Worm (Caenorhabditis elegans): ENCODE data around the gene Y53F4B.43.
A peak's percentile ranks its signal among the peaks of the same experiment; 100 is the strongest.

Y53F4B.43 gene

DNA sequence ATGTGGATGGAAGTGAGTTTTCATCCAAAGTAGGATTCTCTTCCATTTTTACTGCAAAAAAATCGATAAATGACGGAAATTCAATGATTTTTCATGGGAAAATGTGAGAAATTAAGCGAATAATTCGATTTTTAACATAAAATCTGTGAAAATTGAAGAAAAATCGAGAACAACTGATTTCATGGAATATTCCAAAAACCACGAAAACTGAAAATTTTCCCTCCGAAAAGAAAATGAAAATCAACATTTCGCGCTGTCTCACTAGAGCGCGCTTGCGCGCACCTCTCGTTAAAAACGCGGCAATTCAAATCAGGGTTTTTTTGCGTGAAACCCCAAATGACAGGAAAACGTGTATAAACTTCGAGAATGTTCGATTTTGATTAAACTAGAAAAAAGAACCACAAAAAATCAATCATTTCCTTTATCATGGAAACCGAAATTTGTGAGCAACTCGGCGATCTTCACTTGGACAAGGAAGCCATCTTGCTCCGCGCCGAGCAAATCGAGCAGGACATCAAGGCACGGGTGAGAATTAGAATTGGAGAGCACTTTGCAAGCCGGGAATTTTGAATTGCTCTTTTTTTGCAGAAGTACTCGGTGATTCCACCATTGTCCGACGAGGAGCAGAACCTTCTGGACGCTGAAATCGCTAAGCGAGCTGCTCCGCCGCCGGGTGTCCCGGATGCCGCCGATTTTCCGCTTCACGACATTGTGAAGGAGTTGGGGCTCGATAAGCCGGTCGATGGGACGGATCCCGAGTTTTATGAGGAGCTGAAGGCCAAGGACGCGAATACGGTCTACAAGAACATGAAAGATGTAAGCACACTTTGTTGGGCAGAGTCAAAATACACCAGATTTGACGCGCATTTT is 22.3 kb downstream of the Y53F4B.43 start, which contains the start of the genes Y53F4B.9 and Y53F4B.11 (continued):
- TF ChIP-seq nhr-80 (tag; optimal IDR thresholded peaks at IDR 0.05) (no peak), T07F8.4 (tag; optimal IDR thresholded peaks at IDR 0.05) (no peak), ztf-6 (GFP tag; IDR thresholded peaks at IDR 0.05) (no peak), cebp-2 (GFP tag; IDR thresholded peaks at IDR 0.05) (no peak), F39B2.1 (GFP tag; IDR thresholded peaks at IDR 0.05) (no peak), aptf-3 (GFP tag; IDR thresholded peaks at IDR 0.05) (no peak), ama-1 (optimal IDR thresholded peaks at IDR 0.05) (no peak), ama-1 (GFP tag; optimal IDR thresholded peaks at IDR 0.05) (no peak), F10E7.11 (tag; optimal IDR thresholded peaks at IDR 0.05) (no peak), hmg-20 (GFP tag; IDR thresholded peaks at IDR 0.05) (0 out of 2 replicates have a peak, but pooled peaks have one; percentile 13), athp-1 (tag; optimal IDR thresholded peaks at IDR 0.05) (peak; percentile 69), mes-4 (tag; optimal IDR thresholded peaks at IDR 0.05) (no peak), D2030.7 (GFP tag; IDR thresholded peaks at IDR 0.05) (peak; percentile 99)

ce11 chrII:15014380-15014779 is 26.1 kb downstream of the Y53F4B.43 start, which contains the start of gene Y53F4B.51:
Gene Y53F4B.51, minus strand, starts transcription at chrII:15014442.
- TF ChIP-seq ztf-28 (GFP tag; IDR thresholded peaks at IDR 0.05) (no peak), ztf-18 (tag; optimal IDR thresholded peaks at IDR 0.05) (no peak), ceh-79 (tag; optimal IDR thresholded peaks at IDR 0.05) (no peak), let-607 (tag; optimal IDR thresholded peaks at IDR 0.05) (no peak), hmg-1.2 (GFP tag; IDR thresholded peaks at IDR 0.05) (no peak), lin-26 (GFP tag; IDR thresholded peaks at IDR 0.05) (no peak), F49E8.2 (tag; optimal IDR thresholded peaks at IDR 0.05; ENCODE audit: insufficient read depth) (no peak), ekl-4 (GFP tag; IDR thresholded peaks at IDR 0.05) (no peak), F37B4.10 (GFP tag; IDR thresholded peaks at IDR 0.05) (no peak), sea-2 (GFP tag; IDR thresholded peaks at IDR 0.05) (no peak), sptf-2 (GFP tag; optimal IDR thresholded peaks at IDR 0.05) (no peak), bed-1 (GFP tag; IDR thresholded peaks at IDR 0.05) (no peak), T26A5.8 (tag; optimal IDR thresholded peaks at IDR 0.05) (no peak), ZK185.1 (tag; optimal IDR thresholded peaks at IDR 0.05; ENCODE audit: poor library complexity, severe bottlenecking) (no peak), B0336.3 (GFP tag; IDR thresholded peaks at IDR 0.05) (no peak), K11D2.4 (GFP tag; IDR thresholded peaks at IDR 0.05) (no peak)

DNA sequence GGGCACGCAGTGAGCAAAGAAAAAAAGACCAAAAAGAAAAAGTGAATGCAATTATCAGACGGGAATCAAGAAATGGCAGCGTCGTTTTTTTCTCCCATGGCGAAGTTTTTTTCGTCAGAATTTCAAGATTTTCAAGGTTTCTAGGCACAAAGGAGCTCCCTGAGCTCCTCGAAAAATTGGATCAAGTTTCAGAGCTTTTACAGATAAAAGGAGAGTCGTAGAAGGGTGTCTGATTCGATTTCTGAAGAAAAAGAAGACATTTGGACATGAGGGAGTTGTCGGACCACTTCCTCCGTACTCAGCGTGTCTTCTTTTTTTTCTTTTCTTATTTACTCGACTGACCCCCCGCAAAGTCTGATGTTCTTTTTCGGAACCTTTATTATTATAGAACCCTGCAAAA is 27.4 kb downstream of the Y53F4B.43 start:
- TF ChIP-seq ztf-25 (GFP tag; IDR thresholded peaks at IDR 0.05) (no peak), C17E4.6 (GFP tag; IDR thresholded peaks at IDR 0.05) (no peak), Y56A3A.18 (GFP tag; IDR thresholded peaks at IDR 0.05) (no peak), fkh-3 (tag; optimal IDR thresholded peaks at IDR 0.05) (no peak), snpc-1.1 (tag; optimal IDR thresholded peaks at IDR 0.05; ENCODE audit: insufficient read depth) (no peak), die-1 (tag; optimal IDR thresholded peaks at IDR 0.05) (no peak), nhr-27 (tag; optimal IDR thresholded peaks at IDR 0.05) (no peak), F39B2.1 (GFP tag; IDR thresholded peaks at IDR 0.05) (no peak), repo-1 (tag; optimal IDR thresholded peaks at IDR 0.05) (no peak), nhr-90 (tag; optimal IDR thresholded peaks at IDR 0.05) (no peak), somi-1 (GFP tag; optimal IDR thresholded peaks at IDR 0.05) (no peak), madf-6 (GFP tag; IDR thresholded peaks at IDR 0.05) (no peak), bed-1 (GFP tag; IDR thresholded peaks at IDR 0.05) (no peak), F22D6.2 (tag; optimal IDR thresholded peaks at IDR 0.05) (no peak), ceh-79 (tag; optimal IDR thresholded peaks at IDR 0.05) (no peak), ZK185.1 (tag; optimal IDR thresholded peaks at IDR 0.05; ENCODE audit: poor library complexity, severe bottlenecking) (no peak), hlh-26 (GFP tag; conservative IDR thresholded peaks at IDR 0.05) (no peak), athp-1 (tag; optimal IDR thresholded peaks at IDR 0.05) (no peak), hmg-1.2 (GFP tag; IDR thresholded peaks at IDR 0.05) (no peak), lsl-1 (GFP tag; optimal IDR thresholded peaks at IDR 0.05) (no peak)

Measured in whole organism, young adult.